Worm (Caenorhabditis elegans) whole organism, L4 larva: ENCODE results near the gene camt-1.

ENCODE experiments used
- aly-2 ChIP-seq: sonication (generic microtip); optimal IDR thresholded peaks from 2 replicates; lab custom pipeline; 2018; ENCODE audit warnings: missing biosample characterization, missing genetic modification characterization
- ceh-28 ChIP-seq: fragments of 150-350 bp; optimal IDR thresholded peaks from 2 replicates; lab custom pipeline; 2014; ENCODE audit warnings: missing biosample characterization, missing genetic modification reagents, missing genetic modification characterization
- ceh-82 ChIP-seq: sonication (generic microtip); optimal IDR thresholded peaks from 2 replicates; lab custom pipeline; 2017; ENCODE audit warnings: missing biosample characterization, missing genetic modification characterization
- jun-1 ChIP-seq: fragments of 150-350 bp; optimal IDR thresholded peaks from 2 replicates; lab custom pipeline; 2014; ENCODE audit warnings: missing biosample characterization, missing genetic modification reagents, missing genetic modification characterization
- nhr-237 ChIP-seq: sonication (generic microtip); optimal IDR thresholded peaks from 2 replicates; lab custom pipeline; 2017; ENCODE audit warnings: missing biosample characterization, missing genetic modification characterization
- pqm-1 ChIP-seq: sonication (generic microtip); optimal IDR thresholded peaks from 2 replicates; lab custom pipeline; 2017; ENCODE audit warnings: missing biosample characterization, missing genetic modification characterization
- skn-1 ChIP-seq: fragments of 150-350 bp; optimal IDR thresholded peaks from 2 replicates; lab custom pipeline; 2014; ENCODE audit warnings: missing biosample characterization, missing genetic modification characterization
- unc-130 ChIP-seq: sonication (generic microtip); optimal IDR thresholded peaks from 2 replicates; lab custom pipeline; 2016; ENCODE audit warnings: missing genetic modification reagents, missing genetic modification characterization, missing compliant biosample characterization
- zip-2 ChIP-seq: fragments of 150-350 bp; optimal IDR thresholded peaks from 2 replicates; lab custom pipeline; 2014; ENCODE audit warnings: missing biosample characterization, missing genetic modification characterization

ce11 chrII:4519976-4520594, 15.1 kb upstream of the camt-1 start:
- TF ChIP-seq ceh-28 (no peak), unc-130 (GFP tag; lab: Kevin White, UChicago) (no peak), jun-1 (no peak), zip-2 (tag; lab: Kevin White, UChicago) (no peak), aly-2 (tag; lab: Kevin White, UChicago) (no peak), skn-1 (no peak), nhr-237 (no peak), ceh-82 (tag; lab: Kevin White, UChicago) (no peak), pqm-1 (tag; lab: Kevin White, UChicago) (no peak)
